Worm (Caenorhabditis elegans): ENCODE measurements around the gene arrd-18.

Gene arrd-18

ce11 chrV:3297764-3298163 is 14.2 kb downstream of the arrd-18 start, which contains the start of gene srx-122:
TSS of gene srx-122 (minus strand) at chrV:3297864.
- TF ChIP-seq grh-1 (GFP tag; IDR thresholded peaks at IDR 0.05) (no peak), ces-1 (GFP tag; optimal IDR thresholded peaks at IDR 0.05) (no peak), dpl-1 (GFP tag; optimal IDR thresholded peaks at IDR 0.05) (no peak), mef-2 (tag; optimal IDR thresholded peaks at IDR 0.05) (no peak), nhr-71 (tag; optimal IDR thresholded peaks at IDR 0.05) (no peak), isw-1 (GFP tag; IDR thresholded peaks at IDR 0.05) (no peak), xbp-1 (tag; optimal IDR thresholded peaks at IDR 0.05) (no peak), nhr-47 (tag; optimal IDR thresholded peaks at IDR 0.05) (no peak), lin-39 (tag; optimal IDR thresholded peaks at IDR 0.05) (no peak), ceh-63 (GFP tag; optimal IDR thresholded peaks at IDR 0.05) (no peak), jun-1 (tag; optimal IDR thresholded peaks at IDR 0.05) (no peak), nhr-77 (tag; optimal IDR thresholded peaks at IDR 0.05) (no peak), ceh-82 (tag; optimal IDR thresholded peaks at IDR 0.05) (no peak), rnt-1 (tag; optimal IDR thresholded peaks at IDR 0.05) (no peak)

- TF ChIP-seq pqm-1 (tag; optimal IDR thresholded peaks at IDR 0.05), result no peak
- no peak for TF ChIP-seq nhr-85 (tag)
- no peak for TF ChIP-seq aly-2 (tag; optimal IDR thresholded peaks at IDR 0.05)
- TF ChIP-seq nhr-77 (tag; optimal IDR thresholded peaks at IDR 0.05), result no peak
- TF ChIP-seq zip-4 (GFP tag; optimal IDR thresholded peaks at IDR 0.05), result no peak
- no peak for TF ChIP-seq ceh-8 (GFP tag; optimal IDR thresholded peaks at IDR 0.05)
- TF ChIP-seq nhr-20 (tag; optimal IDR thresholded peaks at IDR 0.05), result no peak
- no peak for TF ChIP-seq nhr-90 (tag; optimal IDR thresholded peaks at IDR 0.05; ENCODE audit: poor library complexity)
- TF ChIP-seq ets-5 (GFP tag; IDR thresholded peaks at IDR 0.05), result no peak
- no peak for TF ChIP-seq ceh-90 (tag; optimal IDR thresholded peaks at IDR 0.05)
- TF ChIP-seq sox-4 (tag; optimal IDR thresholded peaks at IDR 0.05), result no peak
- TF ChIP-seq hlh-17 (GFP tag; optimal IDR thresholded peaks at IDR 0.05; ENCODE audit: borderline replicate concordance), result no peak
- TF ChIP-seq unc-130 (tag; optimal IDR thresholded peaks at IDR 0.05), result no peak
Measured at ce11 chrV:3295368-3295767, 16.5 kb downstream of the arrd-18 start.

- TF ChIP-seq nhr-84 (tag; optimal IDR thresholded peaks at IDR 0.05) (no peak), efl-3 (GFP tag; optimal IDR thresholded peaks at IDR 0.05) (no peak), ama-1 (optimal IDR thresholded peaks at IDR 0.05) (no peak), zag-1 (tag; optimal IDR thresholded peaks at IDR 0.05) (no peak), nhr-12 (tag; optimal IDR thresholded peaks at IDR 0.05) (no peak), nhr-85 (tag) (no peak), fos-1 (tag; optimal IDR thresholded peaks at IDR 0.05) (no peak), C34B4.2 (tag; optimal IDR thresholded peaks at IDR 0.05) (no peak), irx-1 (tag; optimal IDR thresholded peaks at IDR 0.05) (no peak), ceh-8 (GFP tag; optimal IDR thresholded peaks at IDR 0.05) (no peak), egl-13 (tag; optimal IDR thresholded peaks at IDR 0.05) (no peak), zip-4 (GFP tag; optimal IDR thresholded peaks at IDR 0.05) (no peak), tlp-1 (tag; optimal IDR thresholded peaks at IDR 0.05) (no peak), fkh-8 (tag; optimal IDR thresholded peaks at IDR 0.05) (no peak), ceh-82 (tag; optimal IDR thresholded peaks at IDR 0.05) (no peak), nhr-20 (tag; optimal IDR thresholded peaks at IDR 0.05) (no peak), dpl-1 (GFP tag; optimal IDR thresholded peaks at IDR 0.05) (no peak), skn-1 (tag; optimal IDR thresholded peaks at IDR 0.05) (no peak)
Measured at ce11 chrV:3289267-3289666, 22.6 kb downstream of the arrd-18 start, which contains the start of gene F35F10.6. TSS of gene F35F10.6 (minus strand) at chrV:3289367.

- TF ChIP-seq ceh-88 (GFP tag; IDR thresholded peaks at IDR 0.05), result no peak
- no peak for TF ChIP-seq mab-9 (GFP tag; IDR thresholded peaks at IDR 0.05)
- TF ChIP-seq aly-2 (tag; optimal IDR thresholded peaks at IDR 0.05), result no peak
- no peak for TF ChIP-seq nhr-20 (tag; optimal IDR thresholded peaks at IDR 0.05)
- no peak for TF ChIP-seq lin-39 (tag; optimal IDR thresholded peaks at IDR 0.05)
- no peak for TF ChIP-seq vab-15 (tag; optimal IDR thresholded peaks at IDR 0.05)
- no peak for TF ChIP-seq C16A3.4 (tag; optimal IDR thresholded peaks at IDR 0.05)
- TF ChIP-seq irx-1 (tag; optimal IDR thresholded peaks at IDR 0.05), result no peak
Measured at ce11 chrV:3288134-3288533, 23.8 kb downstream of the arrd-18 start.

All from whole organism, L1 larva.